Worm (Caenorhabditis elegans): ENCODE data around the gene R08A2.5.

DNA sequence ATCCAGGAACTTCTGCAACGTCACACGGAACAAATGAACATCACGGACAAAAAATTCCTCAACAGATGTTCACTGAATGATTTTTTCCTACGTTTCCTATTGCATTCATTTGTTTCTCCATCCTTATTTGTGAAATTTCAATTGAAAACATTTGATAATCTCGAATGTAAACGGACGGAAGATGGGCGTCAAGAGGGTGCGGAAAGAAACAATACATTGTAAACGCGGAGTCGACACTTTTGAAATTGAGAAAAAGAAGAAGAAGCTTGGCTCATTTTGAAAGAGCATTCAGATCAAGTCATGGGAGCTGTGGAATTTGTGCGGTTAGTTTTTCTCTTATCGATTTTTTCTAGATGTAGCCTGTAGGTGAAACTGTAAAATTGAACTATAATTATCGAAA is 49.4 kb upstream of the R08A2.5 start, which contains the start of gene C47E8.9:
- TF ChIP-seq F13C5.2 (tag; optimal IDR thresholded peaks at IDR 0.05) (no peak), scrt-1 (GFP tag; IDR thresholded peaks at IDR 0.05) (no peak), flt-1 (GFP tag; IDR thresholded peaks at IDR 0.05) (no peak), ama-1 (optimal IDR thresholded peaks at IDR 0.05) (no peak), hmbx-1 (tag; optimal IDR thresholded peaks at IDR 0.05) (no peak), pes-1 (GFP tag; IDR thresholded peaks at IDR 0.05) (no peak)

Measured in whole organism, early embryonic.